Worm (Caenorhabditis elegans): ENCODE data around the gene F20D6.10.

Gene F20D6.10

ce11 chrV:8180745-8181144, 15.0 kb downstream of the F20D6.10 start:
- TF ChIP-seq lin-38 (GFP tag; IDR thresholded peaks at IDR 0.05), result peak; percentile 68

- TF ChIP-seq dmd-6 (GFP tag; IDR thresholded peaks at IDR 0.05) (peak; percentile 47; the same call in 1 of the 2 replicates), madf-9 (GFP tag; conservative IDR thresholded peaks at IDR 0.05) (0 out of 2 replicates have a peak, but pooled peaks have one; percentile 25), daf-16 (GFP tag; optimal IDR thresholded peaks at IDR 0.05) (no peak), daf-16 (tag; optimal IDR thresholded peaks at IDR 0.05) (peak; percentile 89), gei-8 (GFP tag; optimal IDR thresholded peaks at IDR 0.05) (no peak), nhr-28 (tag; optimal IDR thresholded peaks at IDR 0.05) (peak; percentile 12), nhr-76 (tag; optimal IDR thresholded peaks at IDR 0.05) (no peak), nhr-102 (tag; optimal IDR thresholded peaks at IDR 0.05) (no peak), snpc-1.2 (GFP tag; IDR thresholded peaks at IDR 0.05) (no peak), nhr-77 (tag; optimal IDR thresholded peaks at IDR 0.05) (no peak), nhr-10 (tag; optimal IDR thresholded peaks at IDR 0.05) (no peak), nhr-6 (tag; optimal IDR thresholded peaks at IDR 0.05) (peak; percentile 62), ceh-44 (GFP tag; IDR thresholded peaks at IDR 0.05) (peak; percentile 62; the same call in 1 of the 2 replicates), php-3 (GFP tag; IDR thresholded peaks at IDR 0.05) (0 out of 2 replicates have a peak, but pooled peaks have one; percentile 8), mxl-2 (GFP tag; conservative IDR thresholded peaks at IDR 0.05) (no peak), pqm-1 (tag; optimal IDR thresholded peaks at IDR 0.05) (no peak), cey-2 (tag; optimal IDR thresholded peaks at IDR 0.05; ENCODE audit: borderline replicate concordance, insufficient read depth) (no peak), Y48G9A.11 (GFP tag; IDR thresholded peaks at IDR 0.05) (no peak), lin-13 (GFP tag; optimal IDR thresholded peaks at IDR 0.05) (peak; percentile 48), dmd-9 (GFP tag; IDR thresholded peaks at IDR 0.05) (no peak), unc-62 (GFP tag; optimal IDR thresholded peaks at IDR 0.05 in 1 of 2) (no peak), unc-62 (tag; optimal IDR thresholded peaks at IDR 0.05) (no peak), lsy-2 (tag; optimal IDR thresholded peaks at IDR 0.05) (peak in 1 of 2 experiments; percentile 36), T26A8.4 (GFP tag; IDR thresholded peaks at IDR 0.05) (no peak), arid-1 (GFP tag; conservative IDR thresholded peaks at IDR 0.05) (no peak), hmg-1.1 (GFP tag; IDR thresholded peaks at IDR 0.05) (peak; percentile 51; the same call in 1 of the 2 replicates), ceh-32 (tag; optimal IDR thresholded peaks at IDR 0.05; ENCODE audit: poor library complexity) (no peak), lin-38 (GFP tag; IDR thresholded peaks at IDR 0.05) (peak; percentile 89), ceh-28 (tag; optimal IDR thresholded peaks at IDR 0.05) (no peak), unc-130 (GFP tag; optimal IDR thresholded peaks at IDR 0.05) (no peak), ztf-7 (tag; optimal IDR thresholded peaks at IDR 0.05) (no peak), dve-1 (tag; optimal IDR thresholded peaks at IDR 0.05; ENCODE audit: insufficient read depth) (peak; percentile 64), D1046.2 (GFP tag; IDR thresholded peaks at IDR 0.05) (0 out of 2 replicates have a peak, but pooled peaks have one; percentile 66), mxl-3 (GFP tag; optimal IDR thresholded peaks at IDR 0.05) (peak; percentile 5), aha-1 (tag) (no peak), zip-11 (GFP tag; IDR thresholded peaks at IDR 0.05) (no peak), hlh-11 (tag; optimal IDR thresholded peaks at IDR 0.05) (peak; percentile 35), lir-3 (tag; optimal IDR thresholded peaks at IDR 0.05) (no peak), ceh-62 (tag; optimal IDR thresholded peaks at IDR 0.05) (no peak), hlh-30 (tag; optimal IDR thresholded peaks at IDR 0.05; ENCODE audit: insufficient read depth) (peak; percentile 0), tag-97 (GFP tag; IDR thresholded peaks at IDR 0.05) (no peak), mes-2 (tag; optimal IDR thresholded peaks at IDR 0.05; ENCODE audit: poor library complexity, severe bottlenecking) (no peak), sdz-12 (GFP tag; optimal IDR thresholded peaks at IDR 0.05) (no peak), ZK546.5 (tag; optimal IDR thresholded peaks at IDR 0.05) (no peak), F49E8.2 (tag; optimal IDR thresholded peaks at IDR 0.05; ENCODE audit: borderline replicate concordance) (no peak), ctbp-1 (GFP tag; IDR thresholded peaks at IDR 0.05) (no peak), R02D3.7 (tag; optimal IDR thresholded peaks at IDR 0.05) (no peak), ceh-20 (GFP tag; IDR thresholded peaks at IDR 0.05) (0 out of 2 replicates have a peak, but pooled peaks have one; percentile 15)
These were observed 16.7 kb downstream of the F20D6.10 start, which contains the start of gene srp-7 for ce11 chrV:8178914-8179542. srp-7 (plus strand) TSS chrV:8179126.

All from whole organism, L4 larva.